Fruit fly (Drosophila melanogaster) whole organism, embryonic: Measurements from ENCODE around the gene fal.

Source experiments
- Ada2b ChIP-seq: fragments of 200-800 bp; sonication (Bioruptor generic); IDR thresholded peaks from 2 replicates; pipeline ENCODE4 v1.3.6; 2022; ENCODE audit warnings: missing biosample characterization, missing genetic modification characterization
- Aef1 ChIP-seq: fragments of 200-800 bp; sonication (Bioruptor generic); IDR thresholded peaks from 3 replicates; pipeline ENCODE4 v1.3.6; 2022; ENCODE audit warnings: missing biosample characterization, missing genetic modification characterization
- Bdp1 ChIP-seq: fragments of 200-800 bp; sonication (Bioruptor generic); optimal IDR thresholded peaks from 3 replicates; lab custom pipeline; 2016; ENCODE audit warnings: missing biosample characterization, missing genetic modification characterization
- Blimp-1 ChIP-seq: fragments of 200-800 bp; sonication (Bioruptor generic); optimal IDR thresholded peaks from 3 replicates; lab custom pipeline; 2018; ENCODE audit warnings: missing biosample characterization, missing genetic modification characterization, mild to moderate bottlenecking, moderate library complexity, missing genetic modification reagents
- CG10147 ChIP-seq: fragments of 200-800 bp; sonication (Bioruptor generic); optimal IDR thresholded peaks from 2 replicates; lab custom pipeline; 2019; ENCODE audit warnings: missing biosample characterization, mild to moderate bottlenecking, missing genetic modification characterization, moderate library complexity
- CG10274 ChIP-seq: fragments of 200-800 bp; sonication (Bioruptor generic); optimal IDR thresholded peaks from 3 replicates; lab custom pipeline; 2017; ENCODE audit warnings: missing biosample characterization, mild to moderate bottlenecking, missing genetic modification characterization
- CG10366 ChIP-seq: fragments of 200-800 bp; sonication (Bioruptor generic); IDR thresholded peaks from 2 replicates; pipeline ENCODE4 v1.3.6; 2022; ENCODE audit warnings: missing biosample characterization, missing genetic modification characterization
- CG10654 ChIP-seq: fragments of 200-800 bp; sonication (Bioruptor generic); optimal IDR thresholded peaks from 2 replicates; lab custom pipeline; 2016; ENCODE audit warnings: missing biosample characterization, missing genetic modification characterization
- CG11696 ChIP-seq: fragments of 200-800 bp; sonication (Bioruptor generic); IDR thresholded peaks from 2 replicates; pipeline ENCODE4 v1.3.6; 2022; ENCODE audit warnings: missing biosample characterization, missing genetic modification characterization
- CG12942 ChIP-seq: fragments of 200-800 bp; sonication (Bioruptor generic); optimal IDR thresholded peaks from 3 replicates; lab custom pipeline; 2016; ENCODE audit warnings: missing biosample characterization, missing genetic modification characterization
- CG15073 ChIP-seq: fragments of 200-800 bp; sonication (Bioruptor generic); optimal IDR thresholded peaks from 2 replicates; lab custom pipeline; 2016; ENCODE audit warnings: missing biosample characterization, missing genetic modification characterization
- CG1602 ChIP-seq: fragments of 200-800 bp; sonication (Bioruptor generic); optimal IDR thresholded peaks from 3 replicates; lab custom pipeline; 2016; ENCODE audit warnings: missing biosample characterization, missing genetic modification characterization
- CG18262 ChIP-seq: fragments of 200-800 bp; optimal IDR thresholded peaks from 3 replicates; lab custom pipeline; 2019; ENCODE audit warnings: missing biosample characterization, mild to moderate bottlenecking, missing genetic modification characterization, moderate library complexity
- CG2202 ChIP-seq: fragments of 200-800 bp; sonication (Bioruptor generic); optimal IDR thresholded peaks from 2 replicates; lab custom pipeline; 2018; ENCODE audit warnings: missing biosample characterization, mild to moderate bottlenecking, missing genetic modification characterization
- CG31388 ChIP-seq: fragments of 200-800 bp; sonication (Bioruptor generic); optimal IDR thresholded peaks from 2 replicates; lab custom pipeline; 2016; ENCODE audit warnings: missing biosample characterization, missing genetic modification characterization
- CG34376 ChIP-seq: fragments of 200-800 bp; sonication (Bioruptor generic); optimal IDR thresholded peaks from 2 replicates; lab custom pipeline; 2018; ENCODE audit warnings: missing biosample characterization, mild to moderate bottlenecking, missing genetic modification characterization
- CG42726 ChIP-seq: fragments of 200-800 bp; sonication (Bioruptor generic); IDR thresholded peaks from 2 replicates; pipeline ENCODE4 v1.3.6; 2022; ENCODE audit warnings: missing biosample characterization, missing genetic modification characterization; ENCODE audit not compliant: partially characterized antibody
- CG4820 ChIP-seq: fragments of 200-800 bp; sonication (Bioruptor generic); optimal IDR thresholded peaks from 3 replicates; lab custom pipeline; 2016; ENCODE audit warnings: missing biosample characterization, missing genetic modification characterization
- CG4854 ChIP-seq: fragments of 200-800 bp; sonication (Bioruptor generic); optimal IDR thresholded peaks from 2 replicates; lab custom pipeline; 2016; ENCODE audit warnings: missing biosample characterization, missing genetic modification characterization, inconsistent platforms
- CG6813 ChIP-seq: fragments of 200-800 bp; sonication (Bioruptor generic); optimal IDR thresholded peaks from 2 replicates; lab custom pipeline; 2017; ENCODE audit warnings: missing biosample characterization, missing genetic modification characterization, mild to moderate bottlenecking, moderate library complexity, missing genetic modification reagents
- CG7928 ChIP-seq: fragments of 200-800 bp; sonication (Bioruptor generic); optimal IDR thresholded peaks from 2 replicates; lab custom pipeline; 2017; ENCODE audit warnings: missing biosample characterization, mild to moderate bottlenecking, missing genetic modification characterization
- CG8281 ChIP-seq: fragments of 200-800 bp; sonication (Bioruptor generic); optimal IDR thresholded peaks from 2 replicates; lab custom pipeline; 2018; ENCODE audit warnings: missing biosample characterization, mild to moderate bottlenecking, missing genetic modification characterization, moderate library complexity
- Dref ChIP-seq: fragments of 200-800 bp; sonication (Bioruptor generic); IDR thresholded peaks from 2 replicates; pipeline ENCODE4 v1.3.6; 2022; ENCODE audit warnings: missing biosample characterization, missing genetic modification characterization
- Eip74EF ChIP-seq, 2 experiments: fragments of 200-800 bp in 1 of 2; fragments of >200 bp in 1 of 2; sonication (Bioruptor generic) in 1 of 2; optimal IDR thresholded peaks; 2 replicates each; lab custom pipeline; 2017 to 2019; ENCODE audit warnings: missing biosample characterization in 2 of 2, missing genetic modification characterization in 2 of 2, mild to moderate bottlenecking in 1 of 2, moderate library complexity in 1 of 2
- HHEX ChIP-seq: fragments of 200-800 bp; sonication (Bioruptor generic); optimal IDR thresholded peaks from 3 replicates; lab custom pipeline; 2017; ENCODE audit warnings: missing biosample characterization, mild to moderate bottlenecking, missing genetic modification characterization, missing genetic modification reagents
- HLH3B ChIP-seq: fragments of 200-800 bp; sonication (Bioruptor generic); IDR thresholded peaks from 2 replicates; pipeline ENCODE4 v1.3.6; 2022; ENCODE audit warnings: missing biosample characterization, missing genetic modification characterization
- Hey ChIP-seq: fragments of 200-800 bp; sonication (Bioruptor generic); optimal IDR thresholded peaks from 3 replicates; lab custom pipeline; 2018; ENCODE audit warnings: missing biosample characterization, mild to moderate bottlenecking, missing genetic modification characterization
- Hmx ChIP-seq: fragments of 200-800 bp; sonication (Bioruptor generic); optimal IDR thresholded peaks from 2 replicates; lab custom pipeline; 2016; ENCODE audit warnings: missing biosample characterization, missing genetic modification characterization
- Hr39 ChIP-seq: fragments of >200 bp; optimal IDR thresholded peaks from 2 replicates; lab custom pipeline; 2017
- Hr78 ChIP-seq, 2 experiments: fragments of 200-800 bp in 1 of 2; fragments of >200 bp in 1 of 2; sonication (Bioruptor generic) in 1 of 2; optimal IDR thresholded peaks; 2 replicates each; lab custom pipeline; 2017 to 2019; ENCODE audit warnings: missing biosample characterization in 2 of 2, missing genetic modification characterization in 2 of 2, mild to moderate bottlenecking in 1 of 2, moderate library complexity in 1 of 2
- MTF-1 ChIP-seq: fragments of 200-800 bp; sonication (Bioruptor generic); optimal IDR thresholded peaks from 2 replicates; lab custom pipeline; 2018; ENCODE audit warnings: missing biosample characterization, mild to moderate bottlenecking, missing genetic modification characterization, borderline replicate concordance
- Sox100B ChIP-seq: fragments of 200-800 bp; sonication (Bioruptor generic); optimal IDR thresholded peaks from 3 replicates; lab custom pipeline; 2018; ENCODE audit warnings: missing biosample characterization, mild to moderate bottlenecking, missing genetic modification characterization
- ato ChIP-seq: fragments of 200-800 bp; sonication (Bioruptor generic); IDR thresholded peaks from 2 replicates; pipeline ENCODE4 v1.3.6; 2022; ENCODE audit warnings: missing biosample characterization, missing genetic modification characterization; ENCODE audit not compliant: partially characterized antibody
- bbx ChIP-seq: fragments of 200-800 bp; sonication (Bioruptor generic); IDR thresholded peaks from 2 replicates; pipeline ENCODE4 v1.3.6; 2022; ENCODE audit warnings: missing biosample characterization, missing genetic modification characterization; ENCODE audit not compliant: partially characterized antibody
- chinmo ChIP-seq: fragments of 200-800 bp; sonication (Bioruptor generic); IDR thresholded peaks from 4 replicates; pipeline ENCODE4 v1.3.6; 2022; ENCODE audit warnings: missing biosample characterization, missing genetic modification characterization; ENCODE audit not compliant: partially characterized antibody
- emc ChIP-seq: fragments of 200-800 bp; sonication (Bioruptor generic); optimal IDR thresholded peaks from 2 replicates; lab custom pipeline; 2016; ENCODE audit warnings: missing biosample characterization, missing genetic modification characterization
- fd96Cb ChIP-seq: fragments of 200-800 bp; sonication (Bioruptor generic); optimal IDR thresholded peaks from 2 replicates; lab custom pipeline; 2018; ENCODE audit warnings: missing biosample characterization, mild to moderate bottlenecking, missing genetic modification characterization, moderate library complexity
- gsb-n ChIP-seq: fragments of 200-800 bp; sonication (Bioruptor generic); optimal IDR thresholded peaks from 3 replicates; lab custom pipeline; 2018; ENCODE audit warnings: missing biosample characterization, mild to moderate bottlenecking, missing genetic modification characterization
- hb ChIP-seq: fragments of 200-800 bp; sonication (Bioruptor generic); IDR thresholded peaks from 3 replicates; pipeline ENCODE4 v1.3.6; 2022; ENCODE audit warnings: missing biosample characterization, missing genetic modification characterization; ENCODE audit not compliant: partially characterized antibody
- lmd ChIP-seq: fragments of 200-800 bp; sonication (Bioruptor generic); IDR thresholded peaks from 2 replicates; pipeline ENCODE4 v1.3.6; 2022; ENCODE audit warnings: missing biosample characterization, missing genetic modification characterization
- peb ChIP-seq: fragments of 200-800 bp; sonication (Bioruptor generic); IDR thresholded peaks from 2 replicates; pipeline ENCODE4 v1.3.6; 2022; ENCODE audit warnings: missing biosample characterization, missing genetic modification characterization
- schlank ChIP-seq: fragments of 200-800 bp; sonication (Bioruptor generic); optimal IDR thresholded peaks from 2 replicates; lab custom pipeline; 2018; ENCODE audit warnings: missing biosample characterization, mild to moderate bottlenecking, missing genetic modification characterization
- scrt ChIP-seq: fragments of 200-800 bp; sonication (Bioruptor generic); optimal IDR thresholded peaks from 2 replicates; lab custom pipeline; 2018; ENCODE audit warnings: missing biosample characterization, mild to moderate bottlenecking, missing genetic modification characterization, moderate library complexity
- sima ChIP-seq: fragments of 200-800 bp; sonication (Bioruptor generic); optimal IDR thresholded peaks from 2 replicates; lab custom pipeline; 2016; ENCODE audit warnings: missing biosample characterization, missing genetic modification characterization
- sqz ChIP-seq: fragments of 200-800 bp; sonication (Bioruptor generic); optimal IDR thresholded peaks from 3 replicates; lab custom pipeline; 2018; ENCODE audit warnings: missing biosample characterization, mild to moderate bottlenecking, missing genetic modification characterization
- trh ChIP-seq: fragments of 200-800 bp; sonication (Bioruptor generic); optimal IDR thresholded peaks from 2 replicates; lab custom pipeline; 2016; ENCODE audit warnings: missing biosample characterization, missing genetic modification characterization
- tx ChIP-seq: fragments of 200-800 bp; sonication (Bioruptor generic); optimal IDR thresholded peaks from 2 replicates; lab custom pipeline; 2016; ENCODE audit warnings: missing biosample characterization, missing genetic modification characterization
- vnd ChIP-seq: fragments of 200-800 bp; sonication (Bioruptor generic); IDR thresholded peaks from 3 replicates; pipeline ENCODE4 v1.3.6; 2022; ENCODE audit warnings: missing biosample characterization, missing genetic modification characterization; ENCODE audit not compliant: partially characterized antibody
- yki ChIP-seq: fragments of >200 bp; optimal IDR thresholded peaks from 3 replicates; lab custom pipeline; 2018
- zf30C ChIP-seq: fragments of 200-800 bp; sonication (Bioruptor generic); optimal IDR thresholded peaks from 3 replicates; lab custom pipeline; 2018; ENCODE audit warnings: missing biosample characterization, mild to moderate bottlenecking, missing genetic modification characterization

Gene fal

dm6 chr3L:19260278-19260803 lies 34.0 kb upstream of the fal start, which contains the start of gene nes (continued):
- TF ChIP-seq CG15073 (GFP tag; lab: Kevin White, UChicago): no peak
- TF ChIP-seq Hey (tag; lab: Kevin White, UChicago): no peak
- peak; percentile 10 for TF ChIP-seq CG1602 (GFP tag; lab: Kevin White, UChicago)
- TF ChIP-seq CG4854 (GFP tag; lab: Kevin White, UChicago): no peak
- no peak for TF ChIP-seq Blimp-1 (GFP tag; lab: Kevin White, UChicago)
- TF ChIP-seq Aef1: 0 out of 3 replicates have a peak, but pooled peaks have one; percentile 9
- TF ChIP-seq vnd (GFP tag; lab: Robert Waterston, UW): no peak
- TF ChIP-seq Dref (GFP tag; lab: Robert Waterston, UW): no peak
- no peak for TF ChIP-seq CG4820 (GFP tag; lab: Kevin White, UChicago)
- TF ChIP-seq Sox100B (GFP tag; lab: Kevin White, UChicago): no peak
- TF ChIP-seq bbx: peak; percentile 30; the same call in 1 of the 2 replicates
- TF ChIP-seq Hr78 (GFP tag; optimal IDR thresholded peaks at IDR 0.05; lab: Kevin White, UChicago): peak in 1 of 2 experiments; percentile 80
- TF ChIP-seq HLH3B (GFP tag; lab: Robert Waterston, UW): no peak
- no peak for TF ChIP-seq Eip74EF (GFP tag; optimal IDR thresholded peaks at IDR 0.05; lab: Kevin White, UChicago)
- no peak for TF ChIP-seq CG2202 (tag; lab: Kevin White, UChicago)
- no peak for TF ChIP-seq CG11696
- TF ChIP-seq CG31388: no peak
- TF ChIP-seq CG10366 (GFP tag; lab: Robert Waterston, UW): no peak
- no peak for TF ChIP-seq trh (GFP tag; lab: Kevin White, UChicago)
- no peak for TF ChIP-seq CG6813 (GFP tag; lab: Kevin White, UChicago)
- no peak for TF ChIP-seq MTF-1 (GFP tag; lab: Kevin White, UChicago)
- TF ChIP-seq CG18262 (tag; lab: Kevin White, UChicago): no peak
- TF ChIP-seq CG10147 (GFP tag; lab: Kevin White, UChicago): peak; percentile 37
- no peak for TF ChIP-seq peb (GFP tag; lab: Robert Waterston, UW)
- no peak for TF ChIP-seq fd96Cb (tag; lab: Kevin White, UChicago)
- TF ChIP-seq emc (GFP tag; lab: Kevin White, UChicago): no peak
- TF ChIP-seq CG8281 (tag; lab: Kevin White, UChicago): no peak
- no peak for TF ChIP-seq yki (lab: Kevin White, UChicago)
- TF ChIP-seq sima (GFP tag; lab: Kevin White, UChicago): no peak
- TF ChIP-seq Ada2b (GFP tag; lab: Robert Waterston, UW): 0 out of 2 replicates have a peak, but pooled peaks have one; percentile 12
- TF ChIP-seq gsb-n (tag; lab: Kevin White, UChicago): no peak
- TF ChIP-seq tx (GFP tag; lab: Kevin White, UChicago): no peak
- no peak for TF ChIP-seq Hr39 (lab: Kevin White, UChicago)
- TF ChIP-seq lmd (GFP tag; lab: Robert Waterston, UW): no peak; the same call in 1 of the 2 replicates
- TF ChIP-seq Hmx (GFP tag; lab: Kevin White, UChicago): no peak
- no peak for TF ChIP-seq hb
- TF ChIP-seq chinmo (GFP tag; lab: Robert Waterston, UW): peak; percentile 88; the same call in 1 of the 4 replicates
- TF ChIP-seq zf30C: no peak
- no peak for TF ChIP-seq HHEX (GFP tag; lab: Kevin White, UChicago)
- no peak for TF ChIP-seq CG7928 (GFP tag; lab: Kevin White, UChicago)
- TF ChIP-seq CG34376 (GFP tag; lab: Kevin White, UChicago): peak; percentile 58
- TF ChIP-seq CG42726 (GFP tag; lab: Robert Waterston, UW): no peak
- no peak for TF ChIP-seq Bdp1 (GFP tag; lab: Kevin White, UChicago)
- no peak for TF ChIP-seq schlank
- TF ChIP-seq CG12942 (GFP tag; lab: Kevin White, UChicago): no peak
- TF ChIP-seq ato (GFP tag; lab: Robert Waterston, UW): no peak
- TF ChIP-seq sqz (GFP tag; lab: Kevin White, UChicago): no peak
- no peak for TF ChIP-seq CG10274 (GFP tag; lab: Kevin White, UChicago)
- no peak for TF ChIP-seq scrt (GFP tag; lab: Kevin White, UChicago)
- TF ChIP-seq CG10654 (GFP tag; lab: Kevin White, UChicago): no peak
